Fruit fly (Drosophila melanogaster) whole organism, embryonic: Measurements from ENCODE around the gene CG14034.

Source experiments
- Awh ChIP-seq: fragments of 200-800 bp; sonication (Bioruptor generic); IDR thresholded peaks from 2 replicates; pipeline ENCODE4, ENCODE4 v1.3.6; 2022; ENCODE audit warnings: missing biosample characterization, missing genetic modification characterization
- Blimp-1 ChIP-seq: fragments of 200-800 bp; sonication (Bioruptor generic); optimal IDR thresholded peaks from 3 replicates; lab custom pipeline; 2018; ENCODE audit warnings: missing biosample characterization, missing genetic modification characterization, mild to moderate bottlenecking, moderate library complexity, missing genetic modification reagents
- CG1024 ChIP-seq: fragments of 200-800 bp; sonication (Bioruptor generic); IDR thresholded peaks from 2 replicates; pipeline ENCODE4 v1.3.6; 2022; ENCODE audit warnings: missing biosample characterization, missing genetic modification characterization
- CG10431 ChIP-seq: fragments of 200-800 bp; sonication (Bioruptor generic); optimal IDR thresholded peaks from 3 replicates; lab custom pipeline; 2018; ENCODE audit warnings: missing biosample characterization, mild to moderate bottlenecking, missing genetic modification characterization
- CG1233 ChIP-seq: fragments of 200-800 bp; sonication (Bioruptor generic); optimal IDR thresholded peaks from 4 replicates; lab custom pipeline; 2018; ENCODE audit warnings: missing biosample characterization, mild to moderate bottlenecking, missing genetic modification characterization
- CG12769 ChIP-seq: fragments of 200-800 bp; sonication (Bioruptor generic); optimal IDR thresholded peaks from 2 replicates; lab custom pipeline; 2019; ENCODE audit warnings: missing biosample characterization, mild to moderate bottlenecking, missing genetic modification characterization, moderate library complexity
- CG13894 ChIP-seq: fragments of 200-800 bp; sonication (Bioruptor generic); optimal IDR thresholded peaks from 3 replicates; lab custom pipeline; 2018; ENCODE audit warnings: missing biosample characterization, mild to moderate bottlenecking, missing genetic modification characterization, moderate library complexity
- CG14965 ChIP-seq: fragments of 200-800 bp; sonication (Bioruptor generic); optimal IDR thresholded peaks from 2 replicates; lab custom pipeline; 2016; ENCODE audit warnings: missing biosample characterization, missing genetic modification characterization, borderline replicate concordance
- CG15696 ChIP-seq: fragments of 200-800 bp; sonication (Bioruptor generic); optimal IDR thresholded peaks from 2 replicates; lab custom pipeline; 2019; ENCODE audit warnings: missing biosample characterization, mild to moderate bottlenecking, missing genetic modification characterization, moderate library complexity
- CG17186 ChIP-seq: fragments of 200-800 bp; sonication (Bioruptor generic); optimal IDR thresholded peaks from 3 replicates; lab custom pipeline; 2017; ENCODE audit warnings: missing biosample characterization, missing genetic modification reagents, missing genetic modification characterization
- CG17612 ChIP-seq: fragments of 200-800 bp; sonication (Bioruptor generic); IDR thresholded peaks from 2 replicates; pipeline ENCODE4 v1.3.6; 2022; ENCODE audit warnings: missing biosample characterization, missing genetic modification characterization
- CG30020 ChIP-seq: fragments of 200-800 bp; optimal IDR thresholded peaks from 2 replicates; lab custom pipeline; 2019; ENCODE audit warnings: missing biosample characterization, mild to moderate bottlenecking, missing genetic modification characterization, moderate library complexity
- CG30403 ChIP-seq: fragments of 200-800 bp; sonication (Bioruptor generic); optimal IDR thresholded peaks from 3 replicates; lab custom pipeline; 2016; ENCODE audit warnings: missing biosample characterization, missing genetic modification characterization
- CG30431 ChIP-seq: fragments of 200-800 bp; sonication (Bioruptor generic); optimal IDR thresholded peaks from 2 replicates; lab custom pipeline; 2017; ENCODE audit warnings: missing biosample characterization, missing genetic modification characterization
- CG3847 ChIP-seq: fragments of 200-800 bp; sonication (Bioruptor generic); IDR thresholded peaks from 2 replicates; pipeline ENCODE4 v1.3.6; 2022; ENCODE audit warnings: missing biosample characterization, missing genetic modification characterization
- CG4282 ChIP-seq: fragments of 200-800 bp; sonication (Bioruptor generic); optimal IDR thresholded peaks from 2 replicates; lab custom pipeline; 2016; ENCODE audit warnings: missing biosample characterization, missing genetic modification characterization
- CG4820 ChIP-seq: fragments of 200-800 bp; sonication (Bioruptor generic); optimal IDR thresholded peaks from 3 replicates; lab custom pipeline; 2016; ENCODE audit warnings: missing biosample characterization, missing genetic modification characterization
- CG7372 ChIP-seq: fragments of 200-800 bp; sonication (Bioruptor generic); IDR thresholded peaks from 2 replicates; pipeline ENCODE4 v1.3.6; 2022; ENCODE audit warnings: missing biosample characterization, missing genetic modification characterization
- CG7928 ChIP-seq: fragments of 200-800 bp; sonication (Bioruptor generic); optimal IDR thresholded peaks from 2 replicates; lab custom pipeline; 2017; ENCODE audit warnings: missing biosample characterization, mild to moderate bottlenecking, missing genetic modification characterization
- CG8944 ChIP-seq: fragments of 200-800 bp; sonication (Bioruptor generic); optimal IDR thresholded peaks from 3 replicates; lab custom pipeline; 2016; ENCODE audit warnings: missing biosample characterization, missing genetic modification characterization
- D19A ChIP-seq: fragments of 200-800 bp; optimal IDR thresholded peaks from 3 replicates; lab custom pipeline; 2019; ENCODE audit warnings: missing biosample characterization, mild to moderate bottlenecking, missing genetic modification characterization, moderate library complexity
- Drgx ChIP-seq: fragments of 200-800 bp; sonication (Bioruptor generic); IDR thresholded peaks from 2 replicates; pipeline ENCODE4 v1.3.6; 2022; ENCODE audit warnings: missing biosample characterization, missing genetic modification characterization
- E2f2 ChIP-seq: fragments of 200-800 bp; sonication (Bioruptor generic); IDR thresholded peaks from 2 replicates; pipeline ENCODE4 v1.3.6; 2022; ENCODE audit warnings: missing biosample characterization, missing genetic modification characterization
- Eip74EF ChIP-seq, 2 experiments: fragments of 200-800 bp in 1 of 2; fragments of >200 bp in 1 of 2; sonication (Bioruptor generic) in 1 of 2; optimal IDR thresholded peaks; 2 replicates each; lab custom pipeline; 2017 to 2019; ENCODE audit warnings: missing biosample characterization in 2 of 2, missing genetic modification characterization in 2 of 2, mild to moderate bottlenecking in 1 of 2, moderate library complexity in 1 of 2
- Fer3 ChIP-seq: fragments of 200-800 bp; sonication (Bioruptor generic); optimal IDR thresholded peaks from 2 replicates; lab custom pipeline; 2018; ENCODE audit warnings: missing biosample characterization, mild to moderate bottlenecking, missing genetic modification characterization, moderate library complexity
- H15 ChIP-seq: fragments of 200-800 bp; sonication (Bioruptor generic); IDR thresholded peaks from 3 replicates; pipeline ENCODE4 v1.3.6; 2022; ENCODE audit warnings: missing biosample characterization, missing genetic modification characterization
- HLH54F ChIP-seq: fragments of 200-800 bp; sonication (Bioruptor generic); optimal IDR thresholded peaks from 3 replicates; lab custom pipeline; 2016; ENCODE audit warnings: missing biosample characterization, missing genetic modification characterization
- MBD-R2 ChIP-seq: fragments of 200-800 bp; sonication (Bioruptor generic); IDR thresholded peaks from 2 replicates; pipeline ENCODE4 v1.3.6; 2022; ENCODE audit warnings: missing biosample characterization, missing genetic modification characterization
- Poxn ChIP-seq: fragments of 200-800 bp; sonication (Bioruptor generic); IDR thresholded peaks from 2 replicates; pipeline ENCODE4 v1.3.6; 2022; ENCODE audit warnings: missing biosample characterization, missing genetic modification characterization
- Sox100B ChIP-seq: fragments of 200-800 bp; sonication (Bioruptor generic); optimal IDR thresholded peaks from 3 replicates; lab custom pipeline; 2018; ENCODE audit warnings: missing biosample characterization, mild to moderate bottlenecking, missing genetic modification characterization
- Ssrp ChIP-seq: fragments of 200-800 bp; sonication (Bioruptor generic); optimal IDR thresholded peaks from 2 replicates; lab custom pipeline; 2018; ENCODE audit warnings: missing biosample characterization, mild to moderate bottlenecking, missing genetic modification characterization, moderate library complexity
- Stat92E ChIP-seq, 3 experiments: fragments of >200 bp in 2 of 3; fragments of 200-800 bp in 1 of 3; sonication (Bioruptor generic) in 1 of 3; optimal IDR thresholded peaks; 2 replicates each; lab custom pipeline; 2017 to 2019; ENCODE audit warnings: missing biosample characterization in 3 of 3, missing genetic modification characterization in 3 of 3, mild to moderate bottlenecking in 1 of 3, moderate library complexity in 1 of 3
- Tbp ChIP-seq: fragments of >200 bp; optimal IDR thresholded peaks from 2 replicates; lab custom pipeline; 2018; ENCODE audit warnings: missing biosample characterization, missing genetic modification characterization
- ab ChIP-seq: fragments of 200-800 bp; sonication (Bioruptor generic); optimal IDR thresholded peaks from 2 replicates; lab custom pipeline; 2016; ENCODE audit warnings: missing biosample characterization, missing genetic modification characterization
- ac ChIP-seq: fragments of 200-800 bp; sonication (Bioruptor generic); optimal IDR thresholded peaks from 3 replicates; lab custom pipeline; 2017; ENCODE audit warnings: missing biosample characterization, mild to moderate bottlenecking, missing genetic modification characterization
- ara ChIP-seq: fragments of 200-800 bp; sonication (Bioruptor generic); IDR thresholded peaks from 2 replicates; pipeline ENCODE4 v1.3.6; 2022; ENCODE audit warnings: missing biosample characterization, missing genetic modification characterization
- cato ChIP-seq: fragments of 200-800 bp; sonication (Bioruptor generic); optimal IDR thresholded peaks from 2 replicates; lab custom pipeline; 2016; ENCODE audit warnings: missing biosample characterization, missing genetic modification characterization, borderline replicate concordance
- chif ChIP-seq, 2 experiments: fragments of 200-800 bp; sonication (Bioruptor generic); optimal IDR thresholded peaks; 3 replicates each; lab custom pipeline; 2016; ENCODE audit warnings: missing biosample characterization in 2 of 2, missing genetic modification characterization in 2 of 2
- ci ChIP-seq: fragments of 200-800 bp; sonication (Bioruptor generic); IDR thresholded peaks from 3 replicates; pipeline ENCODE4 v1.3.6; 2022; ENCODE audit warnings: missing biosample characterization, missing genetic modification characterization
- gcm ChIP-seq: fragments of 200-800 bp; sonication (Bioruptor generic); optimal IDR thresholded peaks from 2 replicates; lab custom pipeline; 2019; ENCODE audit warnings: missing biosample characterization, mild to moderate bottlenecking, missing genetic modification characterization, moderate library complexity
- gcm2 ChIP-seq: fragments of 200-800 bp; sonication (Bioruptor generic); optimal IDR thresholded peaks from 2 replicates; lab custom pipeline; 2016; ENCODE audit warnings: missing biosample characterization, missing genetic modification characterization
- insv ChIP-seq, 2 experiments: fragments of 200-800 bp; sonication (Bioruptor generic); optimal IDR thresholded peaks; 3 replicates each; lab custom pipeline; 2016 to 2018; ENCODE audit warnings: missing biosample characterization in 2 of 2, missing genetic modification characterization in 2 of 2
- kni ChIP-seq: fragments of 200-800 bp; sonication (Bioruptor generic); optimal IDR thresholded peaks from 3 replicates; lab custom pipeline; 2017; ENCODE audit warnings: mild to moderate bottlenecking, missing biosample characterization, missing genetic modification reagents, missing genetic modification characterization
- lmd ChIP-seq: fragments of 200-800 bp; sonication (Bioruptor generic); IDR thresholded peaks from 2 replicates; pipeline ENCODE4 v1.3.6; 2022; ENCODE audit warnings: missing biosample characterization, missing genetic modification characterization
- pan ChIP-seq, 4 experiments: fragments of >200 bp in 3 of 4; fragments of 200-800 bp in 1 of 4; sonication (Bioruptor generic) in 1 of 4; optimal IDR thresholded peaks in 3 of 4; IDR thresholded peaks in 1 of 4; 2 replicates each; pipeline versions ENCODE4 v1.3.6 to Lab custom; 2017 to 2022; ENCODE audit warnings: missing biosample characterization in 2 of 4, missing genetic modification characterization in 2 of 4, mixed read lengths in 1 of 4
- pnt ChIP-seq: fragments of 200-800 bp; sonication (Bioruptor generic); optimal IDR thresholded peaks from 3 replicates; lab custom pipeline; 2016; ENCODE audit warnings: missing biosample characterization, missing genetic modification characterization
- sens-2 ChIP-seq: fragments of 200-800 bp; sonication (Bioruptor generic); IDR thresholded peaks from 2 replicates; pipeline ENCODE4 v1.3.6; 2022; ENCODE audit warnings: missing biosample characterization, missing genetic modification characterization
- slp2 ChIP-seq: fragments of 200-800 bp; sonication (Bioruptor generic); optimal IDR thresholded peaks from 2 replicates; lab custom pipeline; 2016; ENCODE audit warnings: missing biosample characterization, missing genetic modification characterization
- stc ChIP-seq: fragments of 200-800 bp; sonication (Bioruptor generic); IDR thresholded peaks from 2 replicates; pipeline ENCODE4 v1.3.6; 2022; ENCODE audit warnings: missing biosample characterization, missing genetic modification characterization
- z ChIP-seq: fragments of 200-800 bp; sonication (Bioruptor generic); IDR thresholded peaks from 3 replicates; pipeline ENCODE4 v1.3.6; 2022; ENCODE audit warnings: missing biosample characterization, missing genetic modification characterization

The CG14034 gene

dm6 chr2L:5245363-5245892, 29.1 kb upstream of the CG14034 start (continued):
- no peak for TF ChIP-seq ab (GFP tag; lab: Kevin White, UChicago)
- TF ChIP-seq CG10431 (GFP tag; lab: Kevin White, UChicago) = peak; percentile 9
- TF ChIP-seq CG15696 (tag; lab: Kevin White, UChicago) = peak; percentile 55
- TF ChIP-seq HLH54F (GFP tag; lab: Kevin White, UChicago) = no peak
- TF ChIP-seq lmd = no peak
- no peak for TF ChIP-seq CG7372 (GFP tag; lab: Robert Waterston, UW)
- TF ChIP-seq Drgx (GFP tag; lab: Robert Waterston, UW) = 0 out of 2 replicates have a peak, but pooled peaks have one; percentile 16
- no peak for TF ChIP-seq Sox100B (GFP tag; lab: Kevin White, UChicago)
- no peak for TF ChIP-seq CG3847 (GFP tag; lab: Robert Waterston, UW)
- TF ChIP-seq D19A (tag; lab: Kevin White, UChicago) = peak; percentile 40
- TF ChIP-seq gcm2 = no peak
- no peak for TF ChIP-seq Fer3 (tag; lab: Kevin White, UChicago)
- peak; percentile 7 for TF ChIP-seq CG30431 (GFP tag; lab: Kevin White, UChicago)
- TF ChIP-seq insv (GFP tag; optimal IDR thresholded peaks at IDR 0.05; lab: Kevin White, UChicago) = no peak
- TF ChIP-seq Blimp-1 (GFP tag; lab: Kevin White, UChicago) = peak; percentile 60
- TF ChIP-seq sens-2 (GFP tag; lab: Robert Waterston, UW) = peak; percentile 38; the same call in 1 of the 2 replicates
- peak; percentile 22 to 62 for TF ChIP-seq chif (GFP tag; optimal IDR thresholded peaks at IDR 0.05; lab: Kevin White, UChicago)
- TF ChIP-seq CG17612 = no peak
- no peak for TF ChIP-seq Tbp
- TF ChIP-seq MBD-R2 (GFP tag; lab: Robert Waterston, UW) = no peak
- no peak for TF ChIP-seq CG30020 (tag; lab: Kevin White, UChicago)
- no peak for TF ChIP-seq pan (optimal IDR thresholded peaks at IDR 0.05; lab: Kevin White, UChicago)
- peak in 1 of 2 experiments; percentile 9 for TF ChIP-seq pan (GFP tag; optimal IDR thresholded peaks at IDR 0.05 in 1 of 2, IDR thresholded peaks at IDR 0.05 in 1 of 2)
- TF ChIP-seq ac = peak; percentile 57
- TF ChIP-seq z (GFP tag; lab: Robert Waterston, UW) = no peak
- 0 out of 2 replicates have a peak, but pooled peaks have one; percentile 30 for TF ChIP-seq CG1024 (GFP tag; lab: Robert Waterston, UW)
- TF ChIP-seq H15 = no peak
- TF ChIP-seq CG1233 = peak; percentile 42
- peak; percentile 33; the same call in 1 of the 2 replicates for TF ChIP-seq ara (GFP tag; lab: Robert Waterston, UW)
- no peak for TF ChIP-seq Eip74EF (GFP tag; optimal IDR thresholded peaks at IDR 0.05; lab: Kevin White, UChicago)
- peak in 1 of 3 experiments; percentile 25 for TF ChIP-seq Stat92E (GFP tag; optimal IDR thresholded peaks at IDR 0.05; lab: Kevin White, UChicago)
- TF ChIP-seq CG8944 (GFP tag; lab: Kevin White, UChicago) = peak; percentile 30
- TF ChIP-seq kni (GFP tag; lab: Kevin White, UChicago) = peak; percentile 92
- no peak for TF ChIP-seq CG7928 (GFP tag; lab: Kevin White, UChicago)
- TF ChIP-seq Ssrp (tag; lab: Kevin White, UChicago) = no peak
- no peak for TF ChIP-seq CG17186 (GFP tag; lab: Kevin White, UChicago)
- peak; percentile 9 for TF ChIP-seq cato (GFP tag; lab: Kevin White, UChicago)
- TF ChIP-seq CG14965 (GFP tag; lab: Kevin White, UChicago) = no peak
- peak; percentile 54 for TF ChIP-seq pnt (GFP tag; lab: Kevin White, UChicago)
- no peak for TF ChIP-seq gcm
- peak; percentile 79 for TF ChIP-seq ci
- no peak for TF ChIP-seq stc (GFP tag; lab: Robert Waterston, UW)
- TF ChIP-seq CG12769 (tag; lab: Kevin White, UChicago) = peak; percentile 78
- TF ChIP-seq CG4282 (GFP tag; lab: Kevin White, UChicago) = peak; percentile 2
- peak; percentile 16 for TF ChIP-seq CG30403 (GFP tag; lab: Kevin White, UChicago)
- TF ChIP-seq slp2 (GFP tag; lab: Kevin White, UChicago) = peak; percentile 29
- no peak for TF ChIP-seq Poxn (GFP tag; lab: Robert Waterston, UW)
- TF ChIP-seq CG13894 = no peak
- TF ChIP-seq CG4820 (GFP tag; lab: Kevin White, UChicago) = peak; percentile 46
- TF ChIP-seq Awh = 0 out of 2 replicates have a peak, but pooled peaks have one; percentile 18
- no peak for TF ChIP-seq E2f2 (GFP tag; lab: Robert Waterston, UW)
